Worm (Caenorhabditis elegans) whole organism, early embryonic: Measurements from ENCODE around the gene F47B8.8.

ENCODE experiments used
- F13C5.2 ChIP-seq: sonication (generic microtip); optimal IDR thresholded peaks from 2 replicates; lab custom pipeline; 2017; ENCODE audit warnings: mild to moderate bottlenecking, missing genetic modification characterization, inconsistent platforms, missing compliant biosample characterization
- aly-1 ChIP-seq: sonication (generic microtip); optimal IDR thresholded peaks from 2 replicates; lab custom pipeline; 2016; ENCODE audit warnings: missing genetic modification characterization, missing compliant biosample characterization
- ama-1 ChIP-seq: fragments of 150-350 bp; optimal IDR thresholded peaks from 2 replicates; lab custom pipeline; 2014
- ceh-13 ChIP-seq: fragments of 200-800 bp; sonication (Bioruptor generic); optimal IDR thresholded peaks from 2 replicates; lab custom pipeline; 2018; ENCODE audit warnings: mild to moderate bottlenecking, missing genetic modification characterization, missing compliant biosample characterization
- ets-7 ChIP-seq: sonication (generic microtip); optimal IDR thresholded peaks from 2 replicates; lab custom pipeline; 2016; ENCODE audit warnings: missing genotype, missing genetic modification characterization, missing compliant biosample characterization
- flt-1 ChIP-seq: fragments of 200-800 bp; sonication (Bioruptor generic); IDR thresholded peaks from 2 replicates; pipeline ENCODE4 v1.3.6; 2022; ENCODE audit warnings: missing genetic modification characterization, missing compliant biosample characterization
- hmg-4 ChIP-seq: fragments of 200-800 bp; sonication (Bioruptor generic); optimal IDR thresholded peaks from 2 replicates; lab custom pipeline; 2018; ENCODE audit warnings: mild to moderate bottlenecking, missing genetic modification characterization, missing compliant biosample characterization
- sea-1 ChIP-seq: fragments of 200-800 bp; sonication (Bioruptor generic); conservative IDR thresholded peaks from 2 replicates; pipeline ENCODE4 v1.3.6; 2022; ENCODE audit warnings: missing genetic modification characterization, missing compliant biosample characterization
- tra-4 ChIP-seq: sonication (generic microtip); optimal IDR thresholded peaks from 2 replicates; lab custom pipeline; 2017; ENCODE audit warnings: missing genetic modification characterization, missing compliant biosample characterization

ce11 chrV:14294396-14294795 is 37.1 kb upstream of the F47B8.8 start, which contains the start of gene F14D7.9:
- TF ChIP-seq flt-1 (no peak), F13C5.2 (no peak), ceh-13 (no peak), ets-7 (no peak), ama-1 (lab: Kevin White, UChicago) (no peak), aly-1 (tag; lab: Kevin White, UChicago) (no peak), hmg-4 (GFP tag; lab: Kevin White, UChicago) (no peak), sea-1 (GFP tag; lab: Robert Waterston, UW) (no peak), tra-4 (tag; lab: Kevin White, UChicago) (no peak)
